Worm (Caenorhabditis elegans): ENCODE data around the gene fbxa-45.

ce11 chrV:16884744-16885143, 14.5 kb downstream of the fbxa-45 start, which contains the start of gene F09C6.13:
- no peak for TF ChIP-seq ztf-23 (GFP tag; IDR thresholded peaks at IDR 0.05)
- no peak for TF ChIP-seq ref-1 (GFP tag; conservative IDR thresholded peaks at IDR 0.05)
- TF ChIP-seq tab-1 (GFP tag; IDR thresholded peaks at IDR 0.05), result no peak
- TF ChIP-seq T22C8.4 (GFP tag; IDR thresholded peaks at IDR 0.05), result no peak
- TF ChIP-seq med-1 (GFP tag; optimal IDR thresholded peaks at IDR 0.05; ENCODE audit: insufficient read depth), result no peak

Data from whole organism, midembryonic.